Fruit fly (Drosophila melanogaster) whole organism, embryonic: ENCODE data around the gene por.

Experiments
- Bteb2 ChIP-seq: fragments of 200-800 bp; sonication (Bioruptor generic); optimal IDR thresholded peaks from 2 replicates; lab custom pipeline; 2016; ENCODE audit warnings: missing biosample characterization, missing genetic modification characterization
- CG10267 ChIP-seq: fragments of 200-800 bp; sonication (Bioruptor generic); optimal IDR thresholded peaks from 2 replicates; lab custom pipeline; 2018; ENCODE audit warnings: missing biosample characterization, mild to moderate bottlenecking, missing genetic modification characterization, moderate library complexity
- CG15011 ChIP-seq: fragments of 200-800 bp; sonication (Bioruptor generic); optimal IDR thresholded peaks from 3 replicates; lab custom pipeline; 2018; ENCODE audit warnings: missing biosample characterization, mild to moderate bottlenecking, missing genetic modification characterization
- CG1602 ChIP-seq: fragments of 200-800 bp; sonication (Bioruptor generic); optimal IDR thresholded peaks from 3 replicates; lab custom pipeline; 2016; ENCODE audit warnings: missing biosample characterization, missing genetic modification characterization
- CG18599 ChIP-seq: fragments of 200-800 bp; sonication (Bioruptor generic); optimal IDR thresholded peaks from 3 replicates; lab custom pipeline; 2017; ENCODE audit warnings: missing biosample characterization, missing genetic modification characterization, mild to moderate bottlenecking, moderate library complexity, missing genetic modification reagents
- CG2199 ChIP-seq: fragments of 200-800 bp; sonication (Bioruptor generic); IDR thresholded peaks from 3 replicates; pipeline ENCODE4 v1.3.6; 2022; ENCODE audit warnings: missing biosample characterization, missing genetic modification characterization
- CG2875 ChIP-seq: fragments of 200-800 bp; sonication (Bioruptor generic); optimal IDR thresholded peaks from 2 replicates; lab custom pipeline; 2017; ENCODE audit warnings: missing biosample characterization, mild to moderate bottlenecking, missing genetic modification characterization, missing genetic modification reagents
- CG2889 ChIP-seq: fragments of 200-800 bp; sonication (Bioruptor generic); IDR thresholded peaks from 3 replicates; pipeline ENCODE4 v1.3.6; 2022; ENCODE audit warnings: missing biosample characterization, missing genetic modification characterization
- CG31388 ChIP-seq: fragments of 200-800 bp; sonication (Bioruptor generic); optimal IDR thresholded peaks from 2 replicates; lab custom pipeline; 2016; ENCODE audit warnings: missing biosample characterization, missing genetic modification characterization
- CG32772 ChIP-seq: fragments of 200-800 bp; sonication (Bioruptor generic); IDR thresholded peaks from 2 replicates; pipeline ENCODE4 v1.3.6; 2022; ENCODE audit warnings: missing biosample characterization, missing genetic modification characterization
- CG42726 ChIP-seq: fragments of 200-800 bp; sonication (Bioruptor generic); IDR thresholded peaks from 2 replicates; pipeline ENCODE4 v1.3.6; 2022; ENCODE audit warnings: missing biosample characterization, missing genetic modification characterization; ENCODE audit not compliant: partially characterized antibody
- CG4282 ChIP-seq: fragments of 200-800 bp; sonication (Bioruptor generic); optimal IDR thresholded peaks from 2 replicates; lab custom pipeline; 2016; ENCODE audit warnings: missing biosample characterization, missing genetic modification characterization
- CG4328 ChIP-seq: fragments of 200-800 bp; sonication (Bioruptor generic); optimal IDR thresholded peaks from 3 replicates; lab custom pipeline; 2017; ENCODE audit warnings: missing biosample characterization, missing genetic modification reagents, missing genetic modification characterization
- CG4820 ChIP-seq: fragments of 200-800 bp; sonication (Bioruptor generic); optimal IDR thresholded peaks from 3 replicates; lab custom pipeline; 2016; ENCODE audit warnings: missing biosample characterization, missing genetic modification characterization
- CG6689 ChIP-seq: fragments of 200-800 bp; sonication (Bioruptor generic); IDR thresholded peaks from 2 replicates; pipeline ENCODE4 v1.3.6; 2022; ENCODE audit warnings: missing biosample characterization, missing genetic modification characterization
- CG8089 ChIP-seq: fragments of 200-800 bp; sonication (Bioruptor generic); optimal IDR thresholded peaks from 3 replicates; lab custom pipeline; 2016; ENCODE audit warnings: missing biosample characterization, missing genetic modification characterization
- CG8765 ChIP-seq: fragments of 200-800 bp; sonication (Bioruptor generic); IDR thresholded peaks from 2 replicates; pipeline ENCODE4 v1.3.6; 2022; ENCODE audit warnings: missing biosample characterization, missing genetic modification characterization
- CG9215 ChIP-seq: fragments of 200-800 bp; sonication (Bioruptor generic); IDR thresholded peaks from 2 replicates; pipeline ENCODE4 v1.3.6; 2022; ENCODE audit warnings: missing biosample characterization, missing genetic modification characterization
- CG9609 ChIP-seq: fragments of 200-800 bp; sonication (Bioruptor generic); optimal IDR thresholded peaks from 3 replicates; lab custom pipeline; 2016; ENCODE audit warnings: missing biosample characterization, missing genetic modification characterization
- CG9797 ChIP-seq: fragments of 200-800 bp; sonication (Bioruptor generic); optimal IDR thresholded peaks from 3 replicates; lab custom pipeline; 2018; ENCODE audit warnings: missing biosample characterization, mild to moderate bottlenecking, missing genetic modification characterization
- CG9932 ChIP-seq: fragments of 200-800 bp; sonication (Bioruptor generic); IDR thresholded peaks from 2 replicates; pipeline ENCODE4 v1.3.6; 2022; ENCODE audit warnings: missing biosample characterization, missing genetic modification characterization
- CHES-1-like ChIP-seq: fragments of 200-800 bp; sonication (Bioruptor generic); optimal IDR thresholded peaks from 2 replicates; lab custom pipeline; 2016; ENCODE audit warnings: missing biosample characterization, missing genetic modification characterization
- Chrac-16 ChIP-seq: fragments of 200-800 bp; sonication (Bioruptor generic); optimal IDR thresholded peaks from 3 replicates; lab custom pipeline; 2016; ENCODE audit warnings: missing biosample characterization, missing genetic modification characterization
- Dip3 ChIP-seq: fragments of 200-800 bp; sonication (Bioruptor generic); optimal IDR thresholded peaks from 3 replicates; lab custom pipeline; 2016; ENCODE audit warnings: missing biosample characterization, missing genetic modification characterization
- E2f2 ChIP-seq: fragments of 200-800 bp; sonication (Bioruptor generic); IDR thresholded peaks from 2 replicates; pipeline ENCODE4 v1.3.6; 2022; ENCODE audit warnings: missing biosample characterization, missing genetic modification characterization
- Elba2 ChIP-seq: fragments of 200-800 bp; sonication (Bioruptor generic); optimal IDR thresholded peaks from 3 replicates; lab custom pipeline; 2016; ENCODE audit warnings: missing biosample characterization, missing genetic modification characterization
- HmgD ChIP-seq: fragments of 200-800 bp; sonication (Bioruptor generic); optimal IDR thresholded peaks from 3 replicates; lab custom pipeline; 2016; ENCODE audit warnings: missing biosample characterization, missing genetic modification characterization
- MTF-1 ChIP-seq: fragments of 200-800 bp; sonication (Bioruptor generic); optimal IDR thresholded peaks from 2 replicates; lab custom pipeline; 2018; ENCODE audit warnings: missing biosample characterization, mild to moderate bottlenecking, missing genetic modification characterization, borderline replicate concordance
- Med ChIP-seq: fragments of 200-800 bp; sonication (Bioruptor generic); peaks from one replicate; lab custom pipeline; 2016; ENCODE audit warnings: missing biosample characterization, missing genetic modification characterization, mild to moderate bottlenecking, inconsistent platforms, moderate library complexity
- Neu2 ChIP-seq: fragments of 200-800 bp; sonication (Bioruptor generic); optimal IDR thresholded peaks from 3 replicates; lab custom pipeline; 2016; ENCODE audit warnings: missing biosample characterization, missing genetic modification characterization, borderline replicate concordance
- Optix ChIP-seq: fragments of 200-800 bp; sonication (Bioruptor generic); IDR thresholded peaks from 3 replicates; pipeline ENCODE4 v1.3.6; 2022; ENCODE audit warnings: missing biosample characterization, missing genetic modification characterization
- Pdp1 ChIP-seq, 2 experiments: fragments of 200-800 bp; sonication (Bioruptor generic); optimal IDR thresholded peaks; 3 replicates each; lab custom pipeline; 2016; ENCODE audit warnings: missing biosample characterization in 2 of 2, missing genetic modification characterization in 2 of 2, mild to moderate bottlenecking in 1 of 2, moderate library complexity in 1 of 2
- Tbp ChIP-seq: fragments of >200 bp; optimal IDR thresholded peaks from 2 replicates; lab custom pipeline; 2018; ENCODE audit warnings: missing biosample characterization, missing genetic modification characterization
- cg ChIP-seq: fragments of 200-800 bp; sonication (Bioruptor generic); optimal IDR thresholded peaks from 3 replicates; lab custom pipeline; 2019; ENCODE audit warnings: missing biosample characterization, mild to moderate bottlenecking, missing genetic modification characterization, moderate library complexity
- chinmo ChIP-seq: fragments of 200-800 bp; sonication (Bioruptor generic); IDR thresholded peaks from 4 replicates; pipeline ENCODE4 v1.3.6; 2022; ENCODE audit warnings: missing biosample characterization, missing genetic modification characterization; ENCODE audit not compliant: partially characterized antibody
- ci ChIP-seq: fragments of 200-800 bp; sonication (Bioruptor generic); IDR thresholded peaks from 3 replicates; pipeline ENCODE4 v1.3.6; 2022; ENCODE audit warnings: missing biosample characterization, missing genetic modification characterization
- crc ChIP-seq: fragments of 200-800 bp; sonication (Bioruptor generic); optimal IDR thresholded peaks from 2 replicates; lab custom pipeline; 2016; ENCODE audit warnings: missing biosample characterization, missing genetic modification characterization
- dmrt99B ChIP-seq: fragments of 200-800 bp; sonication (Bioruptor generic); optimal IDR thresholded peaks from 2 replicates; lab custom pipeline; 2018; ENCODE audit warnings: missing biosample characterization, mild to moderate bottlenecking, missing genetic modification characterization, moderate library complexity
- fru ChIP-seq: fragments of >200 bp; optimal IDR thresholded peaks from 2 replicates; lab custom pipeline; 2017
- gsb ChIP-seq: fragments of 200-800 bp; sonication (Bioruptor generic); IDR thresholded peaks from 2 replicates; pipeline ENCODE4 v1.3.6; 2022; ENCODE audit warnings: missing biosample characterization, missing genetic modification characterization
- h ChIP-seq: fragments of >200 bp; optimal IDR thresholded peaks from 2 replicates; lab custom pipeline; 2017
- kni ChIP-seq: fragments of 200-800 bp; sonication (Bioruptor generic); optimal IDR thresholded peaks from 3 replicates; lab custom pipeline; 2017; ENCODE audit warnings: mild to moderate bottlenecking, missing biosample characterization, missing genetic modification reagents, missing genetic modification characterization
- lmd ChIP-seq: fragments of 200-800 bp; sonication (Bioruptor generic); IDR thresholded peaks from 2 replicates; pipeline ENCODE4 v1.3.6; 2022; ENCODE audit warnings: missing biosample characterization, missing genetic modification characterization
- lola ChIP-seq, 3 experiments: fragments of >200 bp in 2 of 3; fragments of 200-800 bp in 1 of 3; sonication (Bioruptor generic) in 1 of 3; optimal IDR thresholded peaks; 2 replicates each; lab custom pipeline; 2017 to 2019; ENCODE audit warnings: missing biosample characterization in 3 of 3, missing genetic modification characterization in 3 of 3, mild to moderate bottlenecking in 1 of 3, moderate library complexity in 1 of 3
- oc ChIP-seq: fragments of 200-800 bp; sonication (Bioruptor generic); optimal IDR thresholded peaks from 2 replicates; lab custom pipeline; 2018; ENCODE audit warnings: missing biosample characterization, mild to moderate bottlenecking, missing genetic modification characterization, moderate library complexity
- peb ChIP-seq: fragments of 200-800 bp; sonication (Bioruptor generic); IDR thresholded peaks from 2 replicates; pipeline ENCODE4 v1.3.6; 2022; ENCODE audit warnings: missing biosample characterization, missing genetic modification characterization
- sc ChIP-seq, 3 experiments: fragments of >200 bp in 2 of 3; fragments of 200-800 bp in 1 of 3; sonication (Bioruptor generic) in 1 of 3; optimal IDR thresholded peaks; 2 replicates in 2 of 3; 3 replicates in 1 of 3; lab custom pipeline; 2017; ENCODE audit warnings: mild to moderate bottlenecking in 1 of 3, missing biosample characterization in 1 of 3, missing genetic modification characterization in 1 of 3, missing genetic modification reagents in 1 of 3
- sens ChIP-seq: fragments of 200-800 bp; sonication (Bioruptor generic); peaks from one replicate; lab custom pipeline; 2016; ENCODE audit warnings: missing biosample characterization, missing genetic modification characterization
- sens-2 ChIP-seq: fragments of 200-800 bp; sonication (Bioruptor generic); IDR thresholded peaks from 2 replicates; pipeline ENCODE4 v1.3.6; 2022; ENCODE audit warnings: missing biosample characterization, missing genetic modification characterization
- sob ChIP-seq: fragments of 200-800 bp; sonication (Bioruptor generic); IDR thresholded peaks from 2 replicates; pipeline ENCODE4 v1.3.6; 2022; ENCODE audit warnings: missing biosample characterization, missing genetic modification characterization
- tna ChIP-seq: fragments of 200-800 bp; sonication (Bioruptor generic); IDR thresholded peaks from 2 replicates; pipeline ENCODE4 v1.3.6; 2022; ENCODE audit warnings: missing biosample characterization, missing genetic modification characterization; ENCODE audit not compliant: partially characterized antibody
- zf30C ChIP-seq: fragments of 200-800 bp; sonication (Bioruptor generic); optimal IDR thresholded peaks from 3 replicates; lab custom pipeline; 2018; ENCODE audit warnings: missing biosample characterization, mild to moderate bottlenecking, missing genetic modification characterization

por gene

dm6 chrX:18363423-18363822 is 16.2 kb downstream of the por start:
- TF ChIP-seq Bteb2 (no peak), peb (GFP tag; lab: Robert Waterston, UW) (no peak), CG15011 (GFP tag; lab: Kevin White, UChicago) (no peak), MTF-1 (GFP tag; lab: Kevin White, UChicago) (peak; percentile 56), chinmo (0 out of 4 replicates have a peak, but pooled peaks have one; percentile 22), tna (GFP tag; lab: Robert Waterston, UW) (no peak), lmd (no peak), CG18599 (no peak), Elba2 (no peak), Neu2 (no peak), gsb (GFP tag; lab: Robert Waterston, UW) (no peak), oc (tag; lab: Kevin White, UChicago) (no peak), CG8089 (GFP tag; lab: Kevin White, UChicago) (no peak), CG2889 (no peak), HmgD (no peak), CHES-1-like (GFP tag; lab: Kevin White, UChicago) (no peak), CG8765 (GFP tag; lab: Robert Waterston, UW) (no peak), CG10267 (tag; lab: Kevin White, UChicago) (no peak), CG9932 (GFP tag; lab: Robert Waterston, UW) (no peak), CG31388 (GFP tag; lab: Kevin White, UChicago) (no peak), CG4282 (GFP tag; lab: Kevin White, UChicago) (no peak), CG42726 (GFP tag; lab: Robert Waterston, UW) (no peak), dmrt99B (tag; lab: Kevin White, UChicago) (no peak), CG4328 (no peak), lola (GFP tag; optimal IDR thresholded peaks at IDR 0.05; lab: Kevin White, UChicago) (no peak), crc (GFP tag; lab: Kevin White, UChicago) (no peak), CG2199 (GFP tag; lab: Robert Waterston, UW) (no peak), h (lab: Kevin White, UChicago) (no peak), CG9797 (GFP tag; lab: Kevin White, UChicago) (no peak), Tbp (GFP tag; lab: Kevin White, UChicago) (no peak), fru (lab: Kevin White, UChicago) (no peak), Dip3 (no peak), sob (GFP tag; lab: Robert Waterston, UW) (no peak), sens-2 (0 out of 2 replicates have a peak, but pooled peaks have one; percentile 17), E2f2 (GFP tag; lab: Robert Waterston, UW) (0 out of 2 replicates have a peak, but pooled peaks have one; percentile 7), Optix (GFP tag; lab: Robert Waterston, UW) (no peak), Med (GFP tag; lab: Kevin White, UChicago) (peak; percentile 81), Pdp1 (GFP tag; optimal IDR thresholded peaks at IDR 0.05; lab: Kevin White, UChicago) (peak in 1 of 2 experiments; percentile 80), cg (GFP tag; lab: Kevin White, UChicago) (peak; percentile 3), CG4820 (GFP tag; lab: Kevin White, UChicago) (peak; percentile 58), sens (no peak), CG2875 (no peak), sc (optimal IDR thresholded peaks at IDR 0.05; lab: Kevin White, UChicago) (no peak), sc (GFP tag; optimal IDR thresholded peaks at IDR 0.05; lab: Kevin White, UChicago) (no peak), Chrac-16 (GFP tag; lab: Kevin White, UChicago) (no peak), ci (GFP tag; lab: Robert Waterston, UW) (peak; percentile 54; the same call in 2 of the 3 replicates), CG1602 (GFP tag; lab: Kevin White, UChicago) (no peak), kni (no peak), CG6689 (GFP tag; lab: Robert Waterston, UW) (no peak), CG32772 (no peak), CG9609 (GFP tag; lab: Kevin White, UChicago) (no peak), CG9215 (GFP tag; lab: Robert Waterston, UW) (no peak), zf30C (no peak)
